Fruit fly (Drosophila melanogaster): ENCODE data around the gene Wdr24.

The Wdr24 gene

dm6 chr3R:29717519-29717918 is 27.4 kb downstream of the Wdr24 start:
- TF ChIP-seq CG32121 (GFP tag; IDR thresholded peaks at IDR 0.05) (peak; percentile 45; the same call in 1 of the 2 replicates), CG13204 (GFP tag; optimal IDR thresholded peaks at IDR 0.05) (no peak), CG14655 (GFP tag; optimal IDR thresholded peaks at IDR 0.05) (peak; percentile 25), CG8159 (tag; optimal IDR thresholded peaks at IDR 0.05) (peak; percentile 18), CG12605 (GFP tag; IDR thresholded peaks at IDR 0.05) (peak; percentile 44; the same call in 1 of the 2 replicates), Pif1A (GFP tag; optimal IDR thresholded peaks at IDR 0.05) (peak; percentile 8), fd96Ca (GFP tag; IDR thresholded peaks at IDR 0.05) (no peak), rn (GFP tag; IDR thresholded peaks at IDR 0.05) (no peak), gl (tag; optimal IDR thresholded peaks at IDR 0.05) (no peak), CG8301 (tag; optimal IDR thresholded peaks at IDR 0.05) (peak; percentile 43), CG4496 (GFP tag; IDR thresholded peaks at IDR 0.05) (peak; percentile 76), Snoo (tag; optimal IDR thresholded peaks at IDR 0.05) (no peak), CG10348 (GFP tag; IDR thresholded peaks at IDR 0.05) (0 out of 2 replicates have a peak, but pooled peaks have one; percentile 15), D1 (tag; optimal IDR thresholded peaks at IDR 0.05) (no peak), Ets98B (GFP tag; IDR thresholded peaks at IDR 0.05) (peak; percentile 54), CG34367 (tag; optimal IDR thresholded peaks at IDR 0.05) (no peak), EcR (GFP tag; optimal IDR thresholded peaks at IDR 0.05) (no peak), CG17806 (tag; optimal IDR thresholded peaks at IDR 0.05) (peak; percentile 13), CG9948 (tag; optimal IDR thresholded peaks at IDR 0.05) (no peak), Pif1B (GFP tag; optimal IDR thresholded peaks at IDR 0.05) (no peak), CG15710 (tag; optimal IDR thresholded peaks at IDR 0.05) (peak; percentile 7)

- TF ChIP-seq CG13204 (GFP tag; optimal IDR thresholded peaks at IDR 0.05) (peak; percentile 58), CG10348 (GFP tag; IDR thresholded peaks at IDR 0.05) (no peak), CG15710 (tag; optimal IDR thresholded peaks at IDR 0.05) (peak; percentile 36), CG9948 (tag; optimal IDR thresholded peaks at IDR 0.05) (peak; percentile 29), Pif1A (GFP tag; optimal IDR thresholded peaks at IDR 0.05) (peak; percentile 69), CG34367 (tag; optimal IDR thresholded peaks at IDR 0.05) (peak; percentile 71), D1 (tag; optimal IDR thresholded peaks at IDR 0.05) (no peak), CG14655 (GFP tag; optimal IDR thresholded peaks at IDR 0.05) (peak; percentile 78), CG8159 (tag; optimal IDR thresholded peaks at IDR 0.05) (peak; percentile 48), fd96Ca (GFP tag; IDR thresholded peaks at IDR 0.05) (peak; percentile 75; the same call in 2 of the 3 replicates), CG32121 (GFP tag; IDR thresholded peaks at IDR 0.05) (peak; percentile 63; the same call in 1 of the 2 replicates), CG4496 (GFP tag; IDR thresholded peaks at IDR 0.05) (peak; percentile 84), rn (GFP tag; IDR thresholded peaks at IDR 0.05) (0 out of 2 replicates have a peak, but pooled peaks have one; percentile 11), EcR (GFP tag; optimal IDR thresholded peaks at IDR 0.05) (peak; percentile 52), CG8301 (tag; optimal IDR thresholded peaks at IDR 0.05) (peak; percentile 64), CG12605 (GFP tag; IDR thresholded peaks at IDR 0.05) (peak; percentile 53; the same call in 1 of the 2 replicates), Ets98B (GFP tag; IDR thresholded peaks at IDR 0.05) (peak; percentile 69; the same call in 1 of the 2 replicates), Pif1B (GFP tag; optimal IDR thresholded peaks at IDR 0.05) (peak; percentile 24), CG17806 (tag; optimal IDR thresholded peaks at IDR 0.05) (peak; percentile 42), gl (tag; optimal IDR thresholded peaks at IDR 0.05) (peak; percentile 74), Snoo (tag; optimal IDR thresholded peaks at IDR 0.05) (peak; percentile 63)
Measured at dm6 chr3R:29716782-29717317, 28.0 kb downstream of the Wdr24 start, which contains the start of gene Obp99b. Gene Obp99b, minus strand, starts transcription at chr3R:29716896.

dm6 chr3R:29716043-29716781 is 28.7 kb downstream of the Wdr24 start:
- TF ChIP-seq Ets98B (GFP tag; IDR thresholded peaks at IDR 0.05) (no peak), rn (GFP tag; IDR thresholded peaks at IDR 0.05) (no peak), CG8301 (tag; optimal IDR thresholded peaks at IDR 0.05) (no peak), CG34367 (tag; optimal IDR thresholded peaks at IDR 0.05) (no peak), CG8159 (tag; optimal IDR thresholded peaks at IDR 0.05) (no peak), Pif1A (GFP tag; optimal IDR thresholded peaks at IDR 0.05) (no peak), Snoo (tag; optimal IDR thresholded peaks at IDR 0.05) (no peak), CG12605 (GFP tag; IDR thresholded peaks at IDR 0.05) (no peak), CG14655 (GFP tag; optimal IDR thresholded peaks at IDR 0.05) (no peak), Pif1B (GFP tag; optimal IDR thresholded peaks at IDR 0.05) (no peak), CG4496 (GFP tag; IDR thresholded peaks at IDR 0.05) (no peak), D1 (tag; optimal IDR thresholded peaks at IDR 0.05) (no peak), EcR (GFP tag; optimal IDR thresholded peaks at IDR 0.05) (no peak), CG10348 (GFP tag; IDR thresholded peaks at IDR 0.05) (no peak), CG9948 (tag; optimal IDR thresholded peaks at IDR 0.05) (no peak), CG32121 (GFP tag; IDR thresholded peaks at IDR 0.05) (no peak), gl (tag; optimal IDR thresholded peaks at IDR 0.05) (no peak), fd96Ca (GFP tag; IDR thresholded peaks at IDR 0.05) (no peak), CG15710 (tag; optimal IDR thresholded peaks at IDR 0.05) (no peak)

dm6 chr3R:29715277-29715676 is 29.6 kb downstream of the Wdr24 start, which contains the start of gene Dup99B:
Gene Dup99B, minus strand, starts transcription at chr3R:29715377.
- no peak for TF ChIP-seq Pif1A (GFP tag; optimal IDR thresholded peaks at IDR 0.05)
- TF ChIP-seq D1 (tag; optimal IDR thresholded peaks at IDR 0.05), result no peak
- TF ChIP-seq Pif1B (GFP tag; optimal IDR thresholded peaks at IDR 0.05), result no peak
- no peak for TF ChIP-seq CG32121 (GFP tag; IDR thresholded peaks at IDR 0.05)
- TF ChIP-seq CG13204 (GFP tag; optimal IDR thresholded peaks at IDR 0.05), result no peak
- no peak for TF ChIP-seq CG12605 (GFP tag; IDR thresholded peaks at IDR 0.05)
- TF ChIP-seq EcR (GFP tag; optimal IDR thresholded peaks at IDR 0.05), result no peak
- TF ChIP-seq CG8301 (tag; optimal IDR thresholded peaks at IDR 0.05), result no peak

- TF ChIP-seq CG32121 (GFP tag; IDR thresholded peaks at IDR 0.05) (no peak), gl (tag; optimal IDR thresholded peaks at IDR 0.05) (no peak), CG14655 (GFP tag; optimal IDR thresholded peaks at IDR 0.05) (no peak), CG17806 (tag; optimal IDR thresholded peaks at IDR 0.05) (no peak), CG13204 (GFP tag; optimal IDR thresholded peaks at IDR 0.05) (no peak), CG34367 (tag; optimal IDR thresholded peaks at IDR 0.05) (no peak), CG4496 (GFP tag; IDR thresholded peaks at IDR 0.05) (no peak), Snoo (tag; optimal IDR thresholded peaks at IDR 0.05) (no peak), fd96Ca (GFP tag; IDR thresholded peaks at IDR 0.05) (no peak), Pif1A (GFP tag; optimal IDR thresholded peaks at IDR 0.05) (no peak), CG10348 (GFP tag; IDR thresholded peaks at IDR 0.05) (no peak)
Measured at dm6 chr3R:29714314-29714713, 30.6 kb downstream of the Wdr24 start, which contains the start of gene Obp99d. Gene Obp99d, plus strand, starts transcription at chr3R:29714505.
